Fruit fly (Drosophila melanogaster) whole organism, embryonic: ENCODE measurements around the gene alpha-Spec.

Experiments used
- Ada2b ChIP-seq: fragments of 200-800 bp; sonication (Bioruptor generic); IDR thresholded peaks from 2 replicates; pipeline ENCODE4 v1.3.6; 2022; ENCODE audit warnings: missing biosample characterization, missing genetic modification characterization
- Bteb2 ChIP-seq: fragments of 200-800 bp; sonication (Bioruptor generic); optimal IDR thresholded peaks from 2 replicates; lab custom pipeline; 2016; ENCODE audit warnings: missing biosample characterization, missing genetic modification characterization
- CG10147 ChIP-seq: fragments of 200-800 bp; sonication (Bioruptor generic); optimal IDR thresholded peaks from 2 replicates; lab custom pipeline; 2019; ENCODE audit warnings: missing biosample characterization, mild to moderate bottlenecking, missing genetic modification characterization, moderate library complexity
- CG11560 ChIP-seq: fragments of 200-800 bp; sonication (Bioruptor generic); IDR thresholded peaks from 3 replicates; pipeline ENCODE4 v1.3.6; 2022; ENCODE audit warnings: missing biosample characterization, missing genetic modification characterization
- CG11723 ChIP-seq: fragments of 200-800 bp; sonication (Bioruptor generic); optimal IDR thresholded peaks from 2 replicates; lab custom pipeline; 2017; ENCODE audit warnings: missing biosample characterization, mild to moderate bottlenecking, missing genetic modification characterization
- CG12391 ChIP-seq: fragments of 200-800 bp; sonication (Bioruptor generic); optimal IDR thresholded peaks from 3 replicates; lab custom pipeline; 2018; ENCODE audit warnings: missing biosample characterization, mild to moderate bottlenecking, missing genetic modification characterization, moderate library complexity
- CG12659 ChIP-seq: fragments of 200-800 bp; sonication (Bioruptor generic); optimal IDR thresholded peaks from 3 replicates; lab custom pipeline; 2017; ENCODE audit warnings: mild to moderate bottlenecking, missing biosample characterization, missing genetic modification reagents, missing genetic modification characterization
- CG13424 ChIP-seq: fragments of 200-800 bp; sonication (Bioruptor generic); optimal IDR thresholded peaks from 2 replicates; lab custom pipeline; 2019; ENCODE audit warnings: missing biosample characterization, mild to moderate bottlenecking, missing genetic modification characterization, moderate library complexity
- CG14860 ChIP-seq: fragments of 200-800 bp; sonication (Bioruptor generic); IDR thresholded peaks from 3 replicates; pipeline ENCODE4 v1.3.6; 2022; ENCODE audit warnings: missing biosample characterization, missing genetic modification characterization; ENCODE audit not compliant: partially characterized antibody
- CG1603 ChIP-seq: fragments of 200-800 bp; sonication (Bioruptor generic); optimal IDR thresholded peaks from 2 replicates; lab custom pipeline; 2019; ENCODE audit warnings: missing biosample characterization, mild to moderate bottlenecking, missing genetic modification characterization, moderate library complexity
- CG17802 ChIP-seq: fragments of 200-800 bp; sonication (Bioruptor generic); optimal IDR thresholded peaks from 2 replicates; lab custom pipeline; 2018; ENCODE audit warnings: missing biosample characterization, mild to moderate bottlenecking, missing genetic modification characterization, moderate library complexity
- CG31388 ChIP-seq: fragments of 200-800 bp; sonication (Bioruptor generic); optimal IDR thresholded peaks from 2 replicates; lab custom pipeline; 2016; ENCODE audit warnings: missing biosample characterization, missing genetic modification characterization
- CG4282 ChIP-seq: fragments of 200-800 bp; sonication (Bioruptor generic); optimal IDR thresholded peaks from 2 replicates; lab custom pipeline; 2016; ENCODE audit warnings: missing biosample characterization, missing genetic modification characterization
- CG4360 ChIP-seq: fragments of 200-800 bp; sonication (Bioruptor generic); IDR thresholded peaks from 2 replicates; pipeline ENCODE4 v1.3.6; 2022; ENCODE audit warnings: missing biosample characterization, missing genetic modification characterization
- CG7271 ChIP-seq: fragments of 200-800 bp; sonication (Bioruptor generic); optimal IDR thresholded peaks from 2 replicates; lab custom pipeline; 2018; ENCODE audit warnings: missing biosample characterization, mild to moderate bottlenecking, missing genetic modification characterization, moderate library complexity
- CG7556 ChIP-seq: fragments of 200-800 bp; sonication (Bioruptor generic); optimal IDR thresholded peaks from 2 replicates; lab custom pipeline; 2017; ENCODE audit warnings: missing biosample characterization, mild to moderate bottlenecking, missing genetic modification characterization
- CG8359 ChIP-seq: fragments of 200-800 bp; sonication (Bioruptor generic); optimal IDR thresholded peaks from 2 replicates; lab custom pipeline; 2017; ENCODE audit warnings: missing biosample characterization, mild to moderate bottlenecking, missing genetic modification characterization, borderline replicate concordance
- CHES-1-like ChIP-seq: fragments of 200-800 bp; sonication (Bioruptor generic); optimal IDR thresholded peaks from 2 replicates; lab custom pipeline; 2016; ENCODE audit warnings: missing biosample characterization, missing genetic modification characterization
- E2f1 ChIP-seq: fragments of 200-800 bp; sonication (Bioruptor generic); IDR thresholded peaks from 2 replicates; pipeline ENCODE4 v1.3.6; 2022; ENCODE audit warnings: missing biosample characterization, missing genetic modification characterization
- E2f2 ChIP-seq: fragments of 200-800 bp; sonication (Bioruptor generic); IDR thresholded peaks from 2 replicates; pipeline ENCODE4 v1.3.6; 2022; ENCODE audit warnings: missing biosample characterization, missing genetic modification characterization
- Fer2 ChIP-seq: fragments of 200-800 bp; sonication (Bioruptor generic); optimal IDR thresholded peaks from 2 replicates; lab custom pipeline; 2018; ENCODE audit warnings: missing biosample characterization, mild to moderate bottlenecking, missing genetic modification characterization, moderate library complexity
- HmgD ChIP-seq: fragments of 200-800 bp; sonication (Bioruptor generic); optimal IDR thresholded peaks from 3 replicates; lab custom pipeline; 2016; ENCODE audit warnings: missing biosample characterization, missing genetic modification characterization
- Poxn ChIP-seq: fragments of 200-800 bp; sonication (Bioruptor generic); IDR thresholded peaks from 2 replicates; pipeline ENCODE4 v1.3.6; 2022; ENCODE audit warnings: missing biosample characterization, missing genetic modification characterization
- Ravus ChIP-seq: fragments of 200-800 bp; sonication (Bioruptor generic); IDR thresholded peaks from 2 replicates; pipeline ENCODE4 v1.3.6; 2022; ENCODE audit warnings: missing biosample characterization, missing genetic modification characterization
- Scr ChIP-seq: fragments of 200-800 bp; sonication (Bioruptor generic); IDR thresholded peaks from 2 replicates; pipeline ENCODE4 v1.3.6; 2022; ENCODE audit warnings: missing biosample characterization, missing genetic modification characterization; ENCODE audit not compliant: partially characterized antibody
- Sox100B ChIP-seq: fragments of 200-800 bp; sonication (Bioruptor generic); optimal IDR thresholded peaks from 3 replicates; lab custom pipeline; 2018; ENCODE audit warnings: missing biosample characterization, mild to moderate bottlenecking, missing genetic modification characterization
- YL-1 ChIP-seq: fragments of 200-800 bp; sonication (Bioruptor generic); optimal IDR thresholded peaks from 3 replicates; lab custom pipeline; 2017; ENCODE audit warnings: missing biosample characterization, mild to moderate bottlenecking, missing genetic modification characterization
- ac ChIP-seq: fragments of 200-800 bp; sonication (Bioruptor generic); optimal IDR thresholded peaks from 3 replicates; lab custom pipeline; 2017; ENCODE audit warnings: missing biosample characterization, mild to moderate bottlenecking, missing genetic modification characterization
- ash1 ChIP-seq: fragments of 200-800 bp; sonication (Bioruptor generic); optimal IDR thresholded peaks from 2 replicates; lab custom pipeline; 2018; ENCODE audit warnings: missing biosample characterization, mild to moderate bottlenecking, missing genetic modification characterization
- bab2 ChIP-seq: fragments of 200-800 bp; sonication (Bioruptor generic); optimal IDR thresholded peaks from 2 replicates; lab custom pipeline; 2016; ENCODE audit warnings: missing biosample characterization, missing genetic modification characterization
- cato ChIP-seq: fragments of 200-800 bp; sonication (Bioruptor generic); optimal IDR thresholded peaks from 2 replicates; lab custom pipeline; 2016; ENCODE audit warnings: missing biosample characterization, missing genetic modification characterization, borderline replicate concordance
- caup ChIP-seq: fragments of 200-800 bp; sonication (Bioruptor generic); optimal IDR thresholded peaks from 3 replicates; lab custom pipeline; 2017; ENCODE audit warnings: missing biosample characterization, mild to moderate bottlenecking, missing genetic modification characterization, moderate library complexity; ENCODE audit not compliant: severe bottlenecking
- crol ChIP-seq: fragments of 200-800 bp; sonication (Bioruptor generic); IDR thresholded peaks from 2 replicates; pipeline ENCODE4 v1.3.6; 2022; ENCODE audit warnings: missing biosample characterization, missing genetic modification characterization
- dmrt11E ChIP-seq: fragments of 200-800 bp; sonication (Bioruptor generic); optimal IDR thresholded peaks from 3 replicates; lab custom pipeline; 2018; ENCODE audit warnings: missing biosample characterization, mild to moderate bottlenecking, missing genetic modification characterization, moderate library complexity
- dmrt99B ChIP-seq: fragments of 200-800 bp; sonication (Bioruptor generic); optimal IDR thresholded peaks from 2 replicates; lab custom pipeline; 2018; ENCODE audit warnings: missing biosample characterization, mild to moderate bottlenecking, missing genetic modification characterization, moderate library complexity
- hkb ChIP-seq, 2 experiments: fragments of 200-800 bp in 1 of 2; fragments of >200 bp in 1 of 2; sonication (Bioruptor generic) in 1 of 2; IDR thresholded peaks in 1 of 2; optimal IDR thresholded peaks in 1 of 2; 2 replicates each; pipeline versions ENCODE4 v1.3.6 to Lab custom; 2017 to 2022; ENCODE audit warnings: missing biosample characterization in 1 of 2, missing genetic modification characterization in 1 of 2
- insv ChIP-seq, 2 experiments: fragments of 200-800 bp; sonication (Bioruptor generic); optimal IDR thresholded peaks; 3 replicates each; lab custom pipeline; 2016 to 2018; ENCODE audit warnings: missing biosample characterization in 2 of 2, missing genetic modification characterization in 2 of 2
- p53 ChIP-seq: fragments of 200-800 bp; sonication (Bioruptor generic); optimal IDR thresholded peaks from 2 replicates; lab custom pipeline; 2016; ENCODE audit warnings: missing biosample characterization, missing genetic modification characterization
- pb ChIP-seq: fragments of 200-800 bp; sonication (Bioruptor generic); optimal IDR thresholded peaks from 3 replicates; lab custom pipeline; 2016; ENCODE audit warnings: missing biosample characterization, missing genetic modification characterization
- prd ChIP-seq, 3 experiments: fragments of >200 bp in 2 of 3; fragments of 200-800 bp in 1 of 3; sonication (Bioruptor generic) in 1 of 3; optimal IDR thresholded peaks in 2 of 3; IDR thresholded peaks in 1 of 3; 2 replicates in 2 of 3; 3 replicates in 1 of 3; pipeline versions ENCODE4 v1.3.6 to Lab custom; 2017 to 2022; ENCODE audit warnings: missing biosample characterization in 1 of 3, missing genetic modification characterization in 1 of 3
- pzg ChIP-seq: fragments of 200-800 bp; sonication (Bioruptor generic); optimal IDR thresholded peaks from 3 replicates; lab custom pipeline; 2018; ENCODE audit warnings: missing biosample characterization, mild to moderate bottlenecking, missing genetic modification characterization, moderate library complexity
- ranshi ChIP-seq: fragments of 200-800 bp; sonication (Bioruptor generic); IDR thresholded peaks from 2 replicates; pipeline ENCODE4 v1.3.6; 2022; ENCODE audit warnings: missing biosample characterization, missing genetic modification characterization
- ssp ChIP-seq: fragments of 200-800 bp; sonication (Bioruptor generic); IDR thresholded peaks from 2 replicates; pipeline ENCODE4 v1.3.6; 2022; ENCODE audit warnings: missing biosample characterization, missing genetic modification characterization
- trem ChIP-seq: fragments of 200-800 bp; optimal IDR thresholded peaks from 3 replicates; lab custom pipeline; 2019; ENCODE audit warnings: missing biosample characterization, mild to moderate bottlenecking, missing genetic modification characterization, moderate library complexity
- unpg ChIP-seq: fragments of 200-800 bp; sonication (Bioruptor generic); optimal IDR thresholded peaks from 3 replicates; lab custom pipeline; 2018; ENCODE audit warnings: missing biosample characterization, mild to moderate bottlenecking, missing genetic modification characterization, moderate library complexity

The alpha-Spec gene

DNA sequence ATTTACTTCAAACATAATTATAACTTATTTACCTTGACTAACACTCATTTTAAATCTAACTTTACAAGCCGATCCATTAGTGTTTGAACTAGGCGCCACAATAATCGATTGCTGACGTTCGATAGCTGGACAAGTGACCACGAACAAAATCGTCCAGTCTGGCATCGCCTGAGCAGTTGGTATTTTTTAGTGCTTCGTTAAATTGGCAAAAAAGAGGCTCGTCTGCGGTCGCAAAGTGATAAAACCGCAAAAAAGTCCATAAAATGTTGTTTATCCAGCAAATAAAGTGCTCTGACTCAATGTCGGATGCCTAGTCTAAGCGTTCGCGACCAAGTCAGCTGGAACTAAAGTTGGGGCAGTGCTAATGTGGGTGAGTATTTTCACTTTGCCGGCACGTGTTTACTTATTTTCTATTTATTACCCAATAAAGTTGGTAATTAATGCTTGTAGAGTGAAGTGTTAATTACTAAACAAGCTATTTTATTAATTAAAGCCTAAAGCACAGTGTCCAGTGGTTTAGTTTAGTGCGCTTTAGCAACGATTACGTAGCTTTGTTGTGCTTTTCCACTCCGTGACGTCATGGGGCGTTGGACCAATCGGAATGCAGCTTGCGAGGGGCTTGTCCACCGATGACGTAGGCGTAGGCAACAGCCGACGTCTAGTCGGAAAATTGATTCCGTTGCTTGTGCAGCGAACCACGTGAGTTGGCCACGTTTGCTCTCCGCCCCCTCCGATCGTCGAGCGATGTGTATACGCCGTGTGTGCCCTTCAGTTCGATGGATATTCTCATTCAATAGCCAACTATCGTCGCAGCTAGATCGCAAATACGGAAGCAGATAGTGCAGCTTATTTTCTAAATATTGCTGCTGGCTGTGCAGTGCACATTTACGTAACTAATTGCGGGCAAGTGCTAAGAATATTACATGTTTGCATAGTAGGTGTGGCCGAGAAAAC, 56.5 kb downstream of the alpha-Spec start, which contains the start of gene Gk2 (continued):
- TF ChIP-seq dmrt11E = no peak
- TF ChIP-seq CG4360 (GFP tag; lab: Robert Waterston, UW) = no peak
- no peak for TF ChIP-seq CG11723 (GFP tag; lab: Kevin White, UChicago)
- peak; percentile 59 for TF ChIP-seq trem (tag; lab: Kevin White, UChicago)

DNA sequence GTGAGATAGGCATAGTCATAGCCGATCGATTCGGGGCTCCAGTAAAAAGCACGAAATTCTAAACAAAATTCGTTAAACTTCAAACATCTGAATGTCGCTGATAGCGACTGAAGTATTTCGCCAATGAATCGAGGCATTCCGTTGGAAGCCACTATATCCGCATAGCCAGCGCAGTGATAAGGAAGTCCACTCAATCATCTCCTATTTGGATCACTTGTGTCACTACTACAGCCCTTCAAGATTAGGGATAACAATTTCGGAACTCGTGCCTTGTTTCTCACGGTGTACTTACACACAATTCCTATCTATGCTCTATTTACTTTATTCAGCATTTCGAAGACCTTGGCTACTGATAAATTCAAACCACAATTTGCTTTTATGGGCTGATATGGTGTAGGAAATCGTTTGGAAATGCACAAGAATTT, 57.2 kb downstream of the alpha-Spec start, which contains the start of gene PIG-Wb:
PIG-Wb (minus strand) TSS at position 209 of the 425 bp plus-strand sequence.
- TF ChIP-seq dmrt99B (peak; percentile 24), Sox100B (GFP tag; lab: Kevin White, UChicago) (no peak), ash1 (GFP tag; lab: Kevin White, UChicago) (no peak), pb (GFP tag; lab: Kevin White, UChicago) (no peak), insv (GFP tag; optimal IDR thresholded peaks at IDR 0.05; lab: Kevin White, UChicago) (no peak), bab2 (GFP tag; lab: Kevin White, UChicago) (no peak), Fer2 (tag; lab: Kevin White, UChicago) (no peak), YL-1 (GFP tag; lab: Kevin White, UChicago) (no peak), ssp (no peak), ranshi (GFP tag; lab: Robert Waterston, UW) (no peak), CG1603 (tag; lab: Kevin White, UChicago) (peak; percentile 5), HmgD (GFP tag; lab: Kevin White, UChicago) (no peak), CG14860 (GFP tag; lab: Robert Waterston, UW) (no peak), CG8359 (GFP tag; lab: Kevin White, UChicago) (no peak), Ravus (GFP tag; lab: Robert Waterston, UW) (no peak), pzg (no peak), Scr (no peak), E2f2 (GFP tag; lab: Robert Waterston, UW) (no peak), CG17802 (tag; lab: Kevin White, UChicago) (no peak), CG11560 (tag; lab: Robert Waterston, UW) (no peak), Ada2b (no peak), prd (optimal IDR thresholded peaks at IDR 0.05; lab: Kevin White, UChicago) (no peak), prd (GFP tag; IDR thresholded peaks at IDR 0.05; lab: Robert Waterston, UW) (no peak), CG12659 (GFP tag; lab: Kevin White, UChicago) (no peak), p53 (GFP tag; lab: Kevin White, UChicago) (no peak), CG13424 (tag; lab: Kevin White, UChicago) (peak; percentile 34), cato (no peak), CHES-1-like (no peak), E2f1 (GFP tag; lab: Robert Waterston, UW) (no peak), CG7271 (no peak), CG31388 (GFP tag; lab: Kevin White, UChicago) (no peak), ac (GFP tag; lab: Kevin White, UChicago) (no peak), CG10147 (GFP tag; lab: Kevin White, UChicago) (no peak), Bteb2 (GFP tag; lab: Kevin White, UChicago) (no peak), Poxn (GFP tag; lab: Robert Waterston, UW) (no peak), CG4282 (GFP tag; lab: Kevin White, UChicago) (no peak), CG7556 (GFP tag; lab: Kevin White, UChicago) (no peak), unpg (GFP tag; lab: Kevin White, UChicago) (peak; percentile 3), hkb (optimal IDR thresholded peaks at IDR 0.05; lab: Kevin White, UChicago) (no peak), hkb (GFP tag; IDR thresholded peaks at IDR 0.05; lab: Robert Waterston, UW) (0 out of 2 replicates have a peak, but pooled peaks have one; percentile 35), crol (GFP tag; lab: Robert Waterston, UW) (no peak), CG12391 (tag; lab: Kevin White, UChicago) (no peak), caup (GFP tag; lab: Kevin White, UChicago) (peak; percentile 35)
